Worm (Caenorhabditis elegans) whole organism, mixed stage, embryonic: ENCODE results near the gene ostb-1.

Experiments used
- M03D4.4 ChIP-seq: sonication (generic microtip); optimal IDR thresholded peaks from 2 replicates; lab custom pipeline; 2017; ENCODE audit warnings: mild to moderate bottlenecking, missing genetic modification characterization, missing compliant biosample characterization
- bed-3 ChIP-seq: fragments of 200-800 bp; sonication (Bioruptor generic); optimal IDR thresholded peaks from 3 replicates; lab custom pipeline; 2018; ENCODE audit warnings: mild to moderate bottlenecking, missing genetic modification characterization, moderate library complexity, missing compliant biosample characterization
- blmp-1 ChIP-seq: fragments of 150-350 bp; optimal IDR thresholded peaks from 2 replicates; lab custom pipeline; 2014; ENCODE audit warnings: missing biosample characterization, missing genetic modification characterization
- ceh-39 ChIP-seq: fragments of 150-350 bp; optimal IDR thresholded peaks from 2 replicates; lab custom pipeline; 2014; ENCODE audit warnings: missing biosample characterization, missing genetic modification characterization
- ceh-43 ChIP-seq: fragments of 200-800 bp; sonication (Bioruptor generic); optimal IDR thresholded peaks from 2 replicates; lab custom pipeline; 2018; ENCODE audit warnings: mild to moderate bottlenecking, missing genetic modification characterization, moderate library complexity, missing compliant biosample characterization
- ceh-83 ChIP-seq: fragments of 200-800 bp; sonication (Bioruptor generic); optimal IDR thresholded peaks from 2 replicates; lab custom pipeline; 2018; ENCODE audit warnings: mild to moderate bottlenecking, missing genetic modification characterization, missing compliant biosample characterization
- ces-1 ChIP-seq: fragments of 150-350 bp; optimal IDR thresholded peaks from 2 replicates; lab custom pipeline; 2014; ENCODE audit warnings: missing biosample characterization, missing genetic modification reagents, missing genetic modification characterization
- cnd-1 ChIP-seq: fragments of 200-800 bp; sonication (Bioruptor generic); optimal IDR thresholded peaks from 2 replicates; lab custom pipeline; 2018; ENCODE audit warnings: mild to moderate bottlenecking, missing genetic modification characterization, missing compliant biosample characterization
- drap-1 ChIP-seq: fragments of 200-800 bp; sonication (Bioruptor generic); optimal IDR thresholded peaks from 3 replicates; lab custom pipeline; 2018; ENCODE audit warnings: mild to moderate bottlenecking, missing genetic modification characterization, missing compliant biosample characterization
- elt-1 ChIP-seq: sonication (generic microtip); optimal IDR thresholded peaks from 2 replicates; lab custom pipeline; 2017; ENCODE audit warnings: missing genetic modification characterization, mild to moderate bottlenecking, missing compliant biosample characterization, antibody characterized with exemption, moderate library complexity, borderline replicate concordance; ENCODE audit not compliant: insufficient read depth
- flh-1 ChIP-seq: fragments of 200-800 bp; sonication (Bioruptor generic); optimal IDR thresholded peaks from 2 replicates; lab custom pipeline; 2018; ENCODE audit warnings: mild to moderate bottlenecking, missing genetic modification characterization, moderate library complexity, missing compliant biosample characterization
- ham-2 ChIP-seq: fragments of 200-800 bp; sonication (Bioruptor generic); optimal IDR thresholded peaks from 2 replicates; lab custom pipeline; 2018; ENCODE audit warnings: mild to moderate bottlenecking, missing genetic modification characterization, missing compliant biosample characterization
- hlh-1 ChIP-seq: fragments of 150-350 bp; optimal IDR thresholded peaks from 2 replicates; lab custom pipeline; 2014; ENCODE audit warnings: missing biosample characterization, missing genetic modification reagents, missing genetic modification characterization
- lin-13 ChIP-seq: fragments of 150-350 bp; optimal IDR thresholded peaks from 2 replicates; lab custom pipeline; 2014; ENCODE audit warnings: missing biosample characterization, missing genetic modification characterization
- lin-32 ChIP-seq: fragments of 200-800 bp; sonication (Bioruptor generic); optimal IDR thresholded peaks from 2 replicates; lab custom pipeline; 2018; ENCODE audit warnings: mild to moderate bottlenecking, missing genetic modification characterization, missing compliant biosample characterization
- lsy-2 ChIP-seq: fragments of 150-350 bp; optimal IDR thresholded peaks from 2 replicates; lab custom pipeline; 2014; ENCODE audit warnings: missing biosample characterization, missing genetic modification characterization
- mab-5 ChIP-seq: fragments of 150-350 bp; optimal IDR thresholded peaks from 2 replicates; lab custom pipeline; 2014; ENCODE audit warnings: missing biosample characterization, missing genetic modification characterization
- mep-1 ChIP-seq: fragments of 150-350 bp; optimal IDR thresholded peaks from 2 replicates; lab custom pipeline; 2017; ENCODE audit warnings: missing biosample characterization, missing genetic modification reagents, missing genetic modification characterization, inconsistent platforms
- mls-2 ChIP-seq: sonication (generic microtip); optimal IDR thresholded peaks from 2 replicates; lab custom pipeline; 2016; ENCODE audit warnings: mild to moderate bottlenecking, missing genetic modification characterization, moderate library complexity, missing compliant biosample characterization
- nhr-12 ChIP-seq: fragments of 150-350 bp; optimal IDR thresholded peaks from 2 replicates; lab custom pipeline; 2014; ENCODE audit warnings: missing biosample characterization, missing genetic modification characterization
- nhr-237 ChIP-seq: fragments of 150-350 bp; optimal IDR thresholded peaks from 2 replicates; lab custom pipeline; 2014; ENCODE audit warnings: missing biosample characterization, missing genetic modification characterization
- nhr-28 ChIP-seq: fragments of 150-350 bp; optimal IDR thresholded peaks from 2 replicates; lab custom pipeline; 2014; ENCODE audit warnings: missing biosample characterization, missing genetic modification characterization
- nhr-76 ChIP-seq: sonication (generic microtip); optimal IDR thresholded peaks from 2 replicates; lab custom pipeline; 2017; ENCODE audit warnings: missing biosample characterization, missing genetic modification characterization
- sem-2 ChIP-seq: fragments of 200-800 bp; sonication (Bioruptor generic); optimal IDR thresholded peaks from 2 replicates; lab custom pipeline; 2018; ENCODE audit warnings: mild to moderate bottlenecking, missing genetic modification characterization, missing compliant biosample characterization
- sptf-1 ChIP-seq: sonication (generic microtip); optimal IDR thresholded peaks from 2 replicates; lab custom pipeline; 2017; ENCODE audit warnings: mild to moderate bottlenecking, missing genetic modification characterization, moderate library complexity, missing compliant biosample characterization
- tbx-8 ChIP-seq: fragments of 200-800 bp; sonication (Bioruptor generic); optimal IDR thresholded peaks from 2 replicates; lab custom pipeline; 2018; ENCODE audit warnings: mild to moderate bottlenecking, missing genetic modification characterization, moderate library complexity, missing compliant biosample characterization
- unc-120 ChIP-seq: sonication (generic microtip); optimal IDR thresholded peaks from 2 replicates; lab custom pipeline; 2017; ENCODE audit warnings: missing genetic modification characterization, missing compliant biosample characterization; ENCODE audit not compliant: poor library complexity, severe bottlenecking
- unc-39 ChIP-seq: fragments of 150-350 bp; optimal IDR thresholded peaks from 2 replicates; lab custom pipeline; 2014; ENCODE audit warnings: missing biosample characterization, missing genetic modification characterization
- unc-62 ChIP-seq: fragments of 150-350 bp; optimal IDR thresholded peaks from 2 replicates; lab custom pipeline; 2014; ENCODE audit warnings: missing biosample characterization, missing genetic modification reagents, missing genetic modification characterization
- zip-8 ChIP-seq: fragments of 150-350 bp; optimal IDR thresholded peaks from 2 replicates; lab custom pipeline; 2014; ENCODE audit warnings: missing biosample characterization, missing genetic modification characterization
- ztf-11 ChIP-seq: fragments of 150-350 bp; optimal IDR thresholded peaks from 2 replicates; lab custom pipeline; 2014; ENCODE audit warnings: missing biosample characterization, missing genetic modification characterization

Gene ostb-1

ce11 chrII:7888759-7889158 is 24.5 kb downstream of the ostb-1 start:
- TF ChIP-seq mep-1 (tag; lab: Kevin White, UChicago): no peak
- no peak for TF ChIP-seq flh-1 (GFP tag; lab: Kevin White, UChicago)
- no peak for TF ChIP-seq mab-5 (tag; lab: Kevin White, UChicago)
- no peak for TF ChIP-seq lin-13 (tag; lab: Kevin White, UChicago)
- TF ChIP-seq bed-3: no peak
- no peak for TF ChIP-seq ces-1 (GFP tag; lab: Kevin White, UChicago)
- no peak for TF ChIP-seq elt-1
- TF ChIP-seq zip-8 (tag; lab: Kevin White, UChicago): no peak
- no peak for TF ChIP-seq blmp-1 (tag; lab: Kevin White, UChicago)
- TF ChIP-seq ceh-83: no peak
- no peak for TF ChIP-seq tbx-8 (GFP tag; lab: Kevin White, UChicago)
- no peak for TF ChIP-seq sem-2 (GFP tag; lab: Kevin White, UChicago)
- TF ChIP-seq unc-62 (GFP tag; lab: Kevin White, UChicago): no peak
- TF ChIP-seq ztf-11 (tag; lab: Kevin White, UChicago): no peak
- no peak for TF ChIP-seq hlh-1
- no peak for TF ChIP-seq cnd-1 (tag; lab: Kevin White, UChicago)
- no peak for TF ChIP-seq sptf-1 (tag; lab: Kevin White, UChicago)
- TF ChIP-seq ceh-39 (tag; lab: Kevin White, UChicago): no peak
- TF ChIP-seq ceh-43 (GFP tag; lab: Kevin White, UChicago): no peak
- TF ChIP-seq unc-120 (tag; lab: Kevin White, UChicago): no peak

ce11 chrII:7889321-7889720 is 25.0 kb downstream of the ostb-1 start:
- TF ChIP-seq M03D4.4 (tag; lab: Kevin White, UChicago) (no peak), mls-2 (tag; lab: Kevin White, UChicago) (no peak), drap-1 (GFP tag; lab: Kevin White, UChicago) (no peak), nhr-12 (tag; lab: Kevin White, UChicago) (no peak), cnd-1 (tag; lab: Kevin White, UChicago) (no peak), ceh-83 (no peak), hlh-1 (no peak), blmp-1 (tag; lab: Kevin White, UChicago) (no peak)

ce11 chrII:7891869-7892615 is 27.7 kb downstream of the ostb-1 start:
- TF ChIP-seq unc-120 (tag; lab: Kevin White, UChicago): peak; percentile 68
- TF ChIP-seq hlh-1: peak; percentile 28
- peak; percentile 51 for TF ChIP-seq ces-1 (GFP tag; lab: Kevin White, UChicago)
- TF ChIP-seq mls-2 (tag; lab: Kevin White, UChicago): peak; percentile 1
- no peak for TF ChIP-seq nhr-76 (tag; lab: Kevin White, UChicago)
- TF ChIP-seq flh-1 (GFP tag; lab: Kevin White, UChicago): no peak
- TF ChIP-seq ham-2: no peak
- peak; percentile 5 for TF ChIP-seq lsy-2 (tag; lab: Kevin White, UChicago)

- TF ChIP-seq ceh-83 (no peak), nhr-237 (no peak), hlh-1 (no peak), lin-32 (GFP tag; lab: Kevin White, UChicago) (no peak), nhr-76 (tag; lab: Kevin White, UChicago) (no peak), sptf-1 (tag; lab: Kevin White, UChicago) (no peak), unc-62 (GFP tag; lab: Kevin White, UChicago) (no peak), bed-3 (no peak), drap-1 (GFP tag; lab: Kevin White, UChicago) (no peak), lin-13 (tag; lab: Kevin White, UChicago) (no peak), cnd-1 (tag; lab: Kevin White, UChicago) (no peak)
Observed at ce11 chrII:7892761-7893272, 28.5 kb downstream of the ostb-1 start, which contains the start of gene ptc-1. ptc-1 (plus strand) TSS chrII:7893222.

ce11 chrII:7893648-7894047 is 29.3 kb downstream of the ostb-1 start:
- TF ChIP-seq flh-1 (GFP tag; lab: Kevin White, UChicago) (no peak), mab-5 (tag; lab: Kevin White, UChicago) (no peak), lsy-2 (tag; lab: Kevin White, UChicago) (no peak), ceh-83 (no peak), mls-2 (tag; lab: Kevin White, UChicago) (no peak), nhr-28 (no peak), unc-39 (no peak)
